Fruit fly (Drosophila melanogaster) whole organism: Measurements from ENCODE around the gene CG42299.

Experiments used
- CG8478 ChIP-seq: fragments of >200 bp; optimal IDR thresholded peaks from 2 replicates; lab custom pipeline; 2018; ENCODE audit warnings: inconsistent platforms
- Dll ChIP-seq: fragments of >200 bp; optimal IDR thresholded peaks from 2 replicates; lab custom pipeline; 2017
- pan ChIP-seq: fragments of >200 bp; optimal IDR thresholded peaks from 2 replicates; lab custom pipeline; 2017
- psq ChIP-seq: fragments of >200 bp; optimal IDR thresholded peaks from 2 replicates; lab custom pipeline; 2017
- usp ChIP-seq: fragments of >200 bp; optimal IDR thresholded peaks from 2 replicates; lab custom pipeline; 2017; ENCODE audit warnings: missing biosample characterization, missing genetic modification characterization, mixed read lengths

DNA sequence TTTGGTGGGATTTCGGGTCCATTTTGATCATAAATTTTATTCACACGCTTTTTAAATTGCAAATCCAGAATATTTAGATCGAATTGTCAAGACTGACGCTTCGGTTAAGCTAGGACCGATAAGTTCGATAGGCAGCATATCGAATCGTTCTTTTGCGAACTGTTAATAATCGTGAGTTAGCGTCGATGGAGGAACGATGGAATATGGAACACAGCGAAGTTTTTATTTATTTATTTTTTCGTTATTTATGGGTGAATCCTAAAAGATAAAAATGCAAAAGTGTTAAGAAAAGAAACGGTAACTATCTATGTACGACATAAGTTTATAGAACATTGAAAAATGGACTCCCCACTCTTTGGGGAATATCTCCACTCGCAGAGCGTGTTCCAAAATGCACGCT lies 19.5 kb downstream of the CG42299 start, which contains the start of gene CG42300:
- TF ChIP-seq pan (lab: Kevin White, UChicago) (no peak), psq (lab: Kevin White, UChicago) (no peak), usp (GFP tag; lab: Kevin White, UChicago) (no peak), CG8478 (lab: Kevin White, UChicago) (no peak), Dll (lab: Kevin White, UChicago) (no peak)
